Fruit fly (Drosophila melanogaster): ENCODE data around the gene CG11353.
A peak's percentile ranks its signal among the peaks of the same experiment; 100 is the strongest.

CG11353 gene

dm6 chr3L:4510317-4510716 is 22.7 kb upstream of the CG11353 start:
- TF ChIP-seq eg (GFP tag; IDR thresholded peaks at IDR 0.05) (no peak), Met (GFP tag; optimal IDR thresholded peaks at IDR 0.05) (no peak), Sox102F (GFP tag; optimal IDR thresholded peaks at IDR 0.05) (no peak), vri (GFP tag; optimal IDR thresholded peaks at IDR 0.05) (no peak), Smox (GFP tag; optimal IDR thresholded peaks at IDR 0.05) (no peak), Eip78C (GFP tag) (peak; percentile 21), Blimp-1 (GFP tag; optimal IDR thresholded peaks at IDR 0.05) (no peak)

- TF ChIP-seq OdsH (GFP tag; optimal IDR thresholded peaks at IDR 0.05) = no peak
- TF ChIP-seq CG15336 (GFP tag; IDR thresholded peaks at IDR 0.05) = 0 out of 2 replicates have a peak, but pooled peaks have one; percentile 12
- TF ChIP-seq Eip78C (GFP tag) = peak; percentile 15
These were observed 16.6 kb upstream of the CG11353 start for dm6 chr3L:4516378-4516777.

- peak; percentile 70; the same call in 2 of the 3 replicates for TF ChIP-seq CG8119 (GFP tag; IDR thresholded peaks at IDR 0.05)
- TF ChIP-seq CG15336 (GFP tag; IDR thresholded peaks at IDR 0.05) = peak; percentile 38
- peak; percentile 7 for TF ChIP-seq CG32006 (GFP tag; optimal IDR thresholded peaks at IDR 0.05)
- TF ChIP-seq CG9139 (GFP tag; optimal IDR thresholded peaks at IDR 0.05) = no peak
- TF ChIP-seq CG6276 (GFP tag; optimal IDR thresholded peaks at IDR 0.05) = peak; percentile 33
- peak; percentile 61 for TF ChIP-seq Eip78C (GFP tag)
- 0 out of 3 replicates have a peak, but pooled peaks have one; percentile 27 for TF ChIP-seq CG6163 (GFP tag; IDR thresholded peaks at IDR 0.05)
- peak; percentile 91 for TF ChIP-seq Blimp-1 (GFP tag; optimal IDR thresholded peaks at IDR 0.05)
- TF ChIP-seq CG31627 (GFP tag; optimal IDR thresholded peaks at IDR 0.05) = no peak
These were observed 13.5 kb upstream of the CG11353 start for dm6 chr3L:4519417-4519931.

dm6 chr3L:4521809-4522208 is 11.2 kb upstream of the CG11353 start:
- TF ChIP-seq fkh (GFP tag; optimal IDR thresholded peaks at IDR 0.05) = peak; percentile 79
- TF ChIP-seq net (GFP tag; optimal IDR thresholded peaks at IDR 0.05) = no peak

dm6 chr3L:4531941-4532478 is 960 bp upstream of the CG11353 start, which contains the start of gene Tie:
Tie (minus strand) TSS chr3L:4532145.
- peak; percentile 17 to 36 for TF ChIP-seq ss (GFP tag; optimal IDR thresholded peaks at IDR 0.05)
- no peak for TF ChIP-seq esn (GFP tag; optimal IDR thresholded peaks at IDR 0.05)
- no peak for TF ChIP-seq Hr38 (GFP tag; optimal IDR thresholded peaks at IDR 0.05)
- peak; percentile 35 for TF ChIP-seq net (GFP tag; optimal IDR thresholded peaks at IDR 0.05)
- TF ChIP-seq CG6792 (GFP tag; optimal IDR thresholded peaks at IDR 0.05) = no peak
- TF ChIP-seq eg (GFP tag; IDR thresholded peaks at IDR 0.05) = peak; percentile 61; the same call in 1 of the 3 replicates
- no peak for TF ChIP-seq Met (GFP tag; optimal IDR thresholded peaks at IDR 0.05)
- TF ChIP-seq topi (GFP tag; optimal IDR thresholded peaks at IDR 0.05) = no peak
- TF ChIP-seq pdm3 (GFP tag; optimal IDR thresholded peaks at IDR 0.05) = no peak
- no peak for TF ChIP-seq CG31627 (GFP tag; optimal IDR thresholded peaks at IDR 0.05)
- no peak for TF ChIP-seq Sox14 (GFP tag; optimal IDR thresholded peaks at IDR 0.05)
- peak; percentile 27 for TF ChIP-seq fkh (GFP tag; optimal IDR thresholded peaks at IDR 0.05)
- no peak for TF ChIP-seq CG8319 (GFP tag; optimal IDR thresholded peaks at IDR 0.05)
- TF ChIP-seq Smox (GFP tag; optimal IDR thresholded peaks at IDR 0.05) = no peak
- TF ChIP-seq Eip78C (GFP tag) = no peak
- TF ChIP-seq CG11762 (GFP tag; optimal IDR thresholded peaks at IDR 0.05; ENCODE audit: insufficient read depth) = no peak
- no peak for TF ChIP-seq CG32006 (GFP tag; optimal IDR thresholded peaks at IDR 0.05)
- TF ChIP-seq acj6 (GFP tag; optimal IDR thresholded peaks at IDR 0.05) = no peak
- no peak for TF ChIP-seq CG4318 (GFP tag; optimal IDR thresholded peaks at IDR 0.05)
- no peak for TF ChIP-seq salr (GFP tag; optimal IDR thresholded peaks at IDR 0.05)
- no peak for TF ChIP-seq Eip75B (GFP tag; optimal IDR thresholded peaks at IDR 0.05)
- peak; percentile 3 for TF ChIP-seq CG3919 (GFP tag; optimal IDR thresholded peaks at IDR 0.05)
- TF ChIP-seq OdsH (GFP tag; optimal IDR thresholded peaks at IDR 0.05) = no peak
- TF ChIP-seq dac (GFP tag; optimal IDR thresholded peaks at IDR 0.05) = no peak
- no peak for TF ChIP-seq CG6854 (GFP tag; optimal IDR thresholded peaks at IDR 0.05)
- TF ChIP-seq Gug (GFP tag; IDR thresholded peaks at IDR 0.05) = no peak
- no peak for TF ChIP-seq fd59A (GFP tag; optimal IDR thresholded peaks at IDR 0.05)
- TF ChIP-seq fd85E (GFP tag; optimal IDR thresholded peaks at IDR 0.05) = no peak
- TF ChIP-seq CG6163 (GFP tag; IDR thresholded peaks at IDR 0.05) = no peak
- TF ChIP-seq Hr4 (GFP tag; optimal IDR thresholded peaks at IDR 0.05) = no peak
- TF ChIP-seq svp (GFP tag) = peak; percentile 66
- TF ChIP-seq CG9139 (GFP tag; optimal IDR thresholded peaks at IDR 0.05) = no peak
- peak; percentile 24 for TF ChIP-seq dsx (GFP tag; optimal IDR thresholded peaks at IDR 0.05; ENCODE audit: poor library complexity, severe bottlenecking)
- TF ChIP-seq Ets96B (tag; optimal IDR thresholded peaks at IDR 0.05) = no peak
- no peak for TF ChIP-seq Sox15 (GFP tag; optimal IDR thresholded peaks at IDR 0.05)
